Worm (Caenorhabditis elegans): Measurements from ENCODE around the gene cyn-4.

cyn-4 gene

ce11 chrII:10840067-10840466 lies 32.3 kb downstream of the cyn-4 start (continued):
- TF ChIP-seq hlh-30 (tag; optimal IDR thresholded peaks at IDR 0.05; ENCODE audit: insufficient read depth) (peak; percentile 79), unc-3 (GFP tag; conservative IDR thresholded peaks at IDR 0.05) (peak; percentile 77), unc-3 (tag; optimal IDR thresholded peaks at IDR 0.05) (peak; percentile 84), ceh-34 (tag; optimal IDR thresholded peaks at IDR 0.05) (peak; percentile 87), sdc-2 (tag; optimal IDR thresholded peaks at IDR 0.05) (peak; percentile 82), pax-1 (tag; optimal IDR thresholded peaks at IDR 0.05) (no peak), unc-55 (GFP tag; optimal IDR thresholded peaks at IDR 0.05) (no peak), sox-4 (tag; optimal IDR thresholded peaks at IDR 0.05) (peak; percentile 88), fkh-6 (tag; optimal IDR thresholded peaks at IDR 0.05) (peak; percentile 84), K02D7.2 (tag; optimal IDR thresholded peaks at IDR 0.05) (peak; percentile 83), nhr-232 (tag; optimal IDR thresholded peaks at IDR 0.05) (peak; percentile 87), zip-5 (tag; optimal IDR thresholded peaks at IDR 0.05) (peak; percentile 65), pag-3 (tag; optimal IDR thresholded peaks at IDR 0.05; ENCODE audit: borderline replicate concordance) (peak; percentile 5), ceh-9 (tag; optimal IDR thresholded peaks at IDR 0.05) (peak; percentile 71), T23F11.4 (GFP tag; optimal IDR thresholded peaks at IDR 0.05) (peak; percentile 86), ceh-31 (tag; optimal IDR thresholded peaks at IDR 0.05) (peak; percentile 69), elt-2 (tag; optimal IDR thresholded peaks at IDR 0.05) (peak; percentile 94), ceh-45 (GFP tag; IDR thresholded peaks at IDR 0.05) (peak; percentile 67; the same call in 1 of the 2 replicates), dve-1 (tag; optimal IDR thresholded peaks at IDR 0.05) (peak; percentile 77), C08G9.2 (tag; optimal IDR thresholded peaks at IDR 0.05) (peak; percentile 73), ceh-14 (tag; optimal IDR thresholded peaks at IDR 0.05) (peak; percentile 58), tbx-2 (tag; optimal IDR thresholded peaks at IDR 0.05) (peak; percentile 93), ama-1 (optimal IDR thresholded peaks at IDR 0.05) (no peak), syd-9 (tag; optimal IDR thresholded peaks at IDR 0.05) (peak; percentile 87), hlh-15 (tag; optimal IDR thresholded peaks at IDR 0.05) (peak; percentile 71), hlh-8 (tag; optimal IDR thresholded peaks at IDR 0.05) (peak; percentile 69), tbx-7 (tag; optimal IDR thresholded peaks at IDR 0.05) (peak; percentile 68), fax-1 (tag; optimal IDR thresholded peaks at IDR 0.05) (peak; percentile 73), pros-1 (tag; optimal IDR thresholded peaks at IDR 0.05) (peak; percentile 35), ceh-24 (tag; optimal IDR thresholded peaks at IDR 0.05) (peak; percentile 59), ceh-18 (tag; optimal IDR thresholded peaks at IDR 0.05) (peak; percentile 85), pqm-1 (tag; optimal IDR thresholded peaks at IDR 0.05) (peak; percentile 67), mec-3 (tag; optimal IDR thresholded peaks at IDR 0.05; ENCODE audit: borderline replicate concordance) (peak; percentile 55), lim-6 (tag; optimal IDR thresholded peaks at IDR 0.05) (peak; percentile 70), sox-2 (GFP tag; IDR thresholded peaks at IDR 0.05) (peak; percentile 82), che-1 (tag; optimal IDR thresholded peaks at IDR 0.05) (peak; percentile 91), pha-4 (tag; optimal IDR thresholded peaks at IDR 0.05) (no peak), C38D4.7 (GFP tag; optimal IDR thresholded peaks at IDR 0.05) (peak; percentile 83), odd-2 (tag; optimal IDR thresholded peaks at IDR 0.05) (peak; percentile 77), madf-2 (tag; optimal IDR thresholded peaks at IDR 0.05) (peak; percentile 83), ets-4 (tag; optimal IDR thresholded peaks at IDR 0.05) (no peak), unc-42 (tag; optimal IDR thresholded peaks at IDR 0.05) (peak; percentile 36), F13H6.1 (tag; optimal IDR thresholded peaks at IDR 0.05) (peak; percentile 54), ceh-2 (tag; optimal IDR thresholded peaks at IDR 0.05) (peak; percentile 76), ceh-19 (GFP tag; optimal IDR thresholded peaks at IDR 0.05) (peak; percentile 92), ceh-30 (tag; optimal IDR thresholded peaks at IDR 0.05) (peak; percentile 16), ceh-6 (GFP tag; optimal IDR thresholded peaks at IDR 0.05) (peak; percentile 91)

All from whole organism, late embryonic.